Worm (Caenorhabditis elegans): ENCODE measurements around the gene mrpl-4.

mrpl-4 gene

DNA sequence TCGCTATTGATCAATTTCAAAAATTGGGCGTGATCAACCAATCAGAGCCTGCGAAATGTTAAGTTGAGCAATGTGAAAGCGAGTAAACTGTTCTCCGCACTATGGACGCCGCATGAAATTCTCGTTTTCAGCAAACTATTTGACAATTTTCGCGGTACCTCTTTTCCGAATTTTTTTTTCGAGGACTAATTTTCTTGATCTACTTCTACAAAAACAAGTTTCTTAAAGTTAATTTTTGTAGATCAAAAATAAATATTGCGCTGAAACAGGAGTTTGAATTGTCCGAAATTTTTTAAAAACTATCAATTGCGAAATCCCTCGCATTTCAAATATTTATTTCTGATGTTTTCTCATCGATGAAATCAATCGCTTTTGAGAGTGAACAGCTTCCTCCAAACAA is 50.6 kb downstream of the mrpl-4 start:
- TF ChIP-seq C38D4.7 (GFP tag; optimal IDR thresholded peaks at IDR 0.05) (no peak), gmeb-2 (tag; optimal IDR thresholded peaks at IDR 0.05) (no peak), ceh-24 (tag; optimal IDR thresholded peaks at IDR 0.05) (no peak), ceh-19 (GFP tag; optimal IDR thresholded peaks at IDR 0.05) (no peak), F13H6.1 (tag; optimal IDR thresholded peaks at IDR 0.05) (no peak), hlh-8 (tag; optimal IDR thresholded peaks at IDR 0.05) (no peak), K02D7.2 (tag; optimal IDR thresholded peaks at IDR 0.05) (no peak)

DNA sequence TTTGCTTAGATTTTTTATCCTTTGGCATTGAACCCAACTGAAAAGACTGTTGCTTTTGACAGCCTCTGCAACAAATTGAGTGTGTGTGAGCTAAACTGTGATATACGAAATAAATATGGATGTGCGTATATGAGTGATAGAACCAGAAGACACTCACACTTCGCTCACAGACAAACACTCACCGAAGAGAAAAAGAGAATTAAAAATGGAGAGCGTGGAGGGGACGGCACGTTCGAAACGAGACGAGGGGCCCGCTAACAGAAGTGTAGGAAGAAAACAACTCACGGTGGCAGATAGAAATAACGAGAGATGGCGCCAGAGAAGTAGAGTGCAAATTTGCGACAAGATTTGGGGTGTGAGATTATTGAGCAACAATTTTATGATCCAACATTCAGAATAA is 51.2 kb downstream of the mrpl-4 start:
- TF ChIP-seq ceh-19 (GFP tag; optimal IDR thresholded peaks at IDR 0.05) (no peak), ets-4 (tag; optimal IDR thresholded peaks at IDR 0.05) (no peak), pha-4 (tag; optimal IDR thresholded peaks at IDR 0.05) (no peak), hlh-6 (tag; optimal IDR thresholded peaks at IDR 0.05) (no peak), pag-3 (tag; optimal IDR thresholded peaks at IDR 0.05; ENCODE audit: borderline replicate concordance) (no peak), dmd-4 (tag; optimal IDR thresholded peaks at IDR 0.05; ENCODE audit: borderline replicate concordance) (no peak), fax-1 (tag; optimal IDR thresholded peaks at IDR 0.05) (no peak), nhr-232 (tag; optimal IDR thresholded peaks at IDR 0.05) (no peak), ceh-6 (GFP tag; optimal IDR thresholded peaks at IDR 0.05) (no peak), unc-86 (tag; optimal IDR thresholded peaks at IDR 0.05) (no peak), eyg-1 (tag; optimal IDR thresholded peaks at IDR 0.05) (no peak), lim-6 (tag; optimal IDR thresholded peaks at IDR 0.05) (no peak), nhr-11 (tag; optimal IDR thresholded peaks at IDR 0.05) (no peak), K02D7.2 (tag; optimal IDR thresholded peaks at IDR 0.05) (no peak), sox-2 (GFP tag; IDR thresholded peaks at IDR 0.05) (no peak), zip-5 (tag; optimal IDR thresholded peaks at IDR 0.05) (no peak), mec-3 (tag; optimal IDR thresholded peaks at IDR 0.05; ENCODE audit: borderline replicate concordance) (no peak), ceh-9 (tag; optimal IDR thresholded peaks at IDR 0.05) (no peak), ama-1 (optimal IDR thresholded peaks at IDR 0.05) (no peak)
